Fruit fly (Drosophila melanogaster) whole organism, prepupa: Measurements from ENCODE around the gene CG15141.

Experiments used
- CG10669 ChIP-seq: fragments of 200-800 bp; sonication (Bioruptor generic); optimal IDR thresholded peaks from 3 replicates; lab custom pipeline; 2018; ENCODE audit warnings: missing biosample characterization, mild to moderate bottlenecking, missing genetic modification characterization, moderate library complexity
- CG11294 ChIP-seq: fragments of 200-800 bp; sonication (Bioruptor generic); IDR thresholded peaks from 2 replicates; pipeline ENCODE4 v1.3.6; 2022; ENCODE audit warnings: missing biosample characterization, missing genetic modification characterization
- CG11762 ChIP-seq: fragments of 200-800 bp; sonication (Bioruptor generic); optimal IDR thresholded peaks from 3 replicates; lab custom pipeline; 2016; ENCODE audit warnings: missing biosample characterization, missing genetic modification characterization; ENCODE audit not compliant: insufficient read depth
- CG11902 ChIP-seq: fragments of 200-800 bp; sonication (Bioruptor generic); optimal IDR thresholded peaks from 3 replicates; lab custom pipeline; 2016; ENCODE audit warnings: missing biosample characterization, missing genetic modification characterization
- CG15336 ChIP-seq: fragments of 200-800 bp; sonication (Bioruptor generic); IDR thresholded peaks from 2 replicates; pipeline ENCODE4 v1.3.6; 2022; ENCODE audit warnings: missing biosample characterization, missing genetic modification characterization
- CG31627 ChIP-seq: fragments of 200-800 bp; sonication (Bioruptor generic); optimal IDR thresholded peaks from 3 replicates; lab custom pipeline; 2016; ENCODE audit warnings: missing biosample characterization, missing genetic modification characterization
- CG3919 ChIP-seq: fragments of 200-800 bp; sonication (Bioruptor generic); optimal IDR thresholded peaks from 3 replicates; lab custom pipeline; 2016; ENCODE audit warnings: missing biosample characterization, missing genetic modification characterization
- CG4318 ChIP-seq: fragments of 200-800 bp; sonication (Bioruptor generic); optimal IDR thresholded peaks from 3 replicates; lab custom pipeline; 2017; ENCODE audit warnings: missing biosample characterization, mild to moderate bottlenecking, missing genetic modification characterization
- CG6163 ChIP-seq: fragments of 200-800 bp; sonication (Bioruptor generic); IDR thresholded peaks from 3 replicates; pipeline ENCODE4 v1.3.6; 2022; ENCODE audit warnings: missing biosample characterization, missing genetic modification characterization
- CG6276 ChIP-seq: fragments of 200-800 bp; sonication (Bioruptor generic); optimal IDR thresholded peaks from 2 replicates; lab custom pipeline; 2017; ENCODE audit warnings: missing biosample characterization, mild to moderate bottlenecking, missing genetic modification characterization
- CG6792 ChIP-seq: fragments of 200-800 bp; sonication (Bioruptor generic); optimal IDR thresholded peaks from 3 replicates; lab custom pipeline; 2016; ENCODE audit warnings: missing biosample characterization, missing genetic modification characterization
- CG6808 ChIP-seq: fragments of 200-800 bp; sonication (Bioruptor generic); optimal IDR thresholded peaks from 3 replicates; lab custom pipeline; 2017; ENCODE audit warnings: missing biosample characterization, missing genetic modification characterization, mild to moderate bottlenecking, moderate library complexity, missing genetic modification reagents
- CG7368 ChIP-seq: fragments of 200-800 bp; sonication (Bioruptor generic); optimal IDR thresholded peaks from 3 replicates; lab custom pipeline; 2016; ENCODE audit warnings: missing biosample characterization, missing genetic modification characterization
- CG8119 ChIP-seq: fragments of 200-800 bp; sonication (Bioruptor generic); IDR thresholded peaks from 3 replicates; pipeline ENCODE4 v1.3.6; 2022; ENCODE audit warnings: missing biosample characterization, missing genetic modification characterization
- CG8319 ChIP-seq: fragments of 200-800 bp; sonication (Bioruptor generic); optimal IDR thresholded peaks from 3 replicates; lab custom pipeline; 2016; ENCODE audit warnings: missing biosample characterization, missing genetic modification characterization
- CG8632 ChIP-seq: fragments of 200-800 bp; sonication (Bioruptor generic); optimal IDR thresholded peaks from 3 replicates; lab custom pipeline; 2016; ENCODE audit warnings: missing biosample characterization, missing genetic modification characterization
- CG9139 ChIP-seq: fragments of 200-800 bp; sonication (Bioruptor generic); optimal IDR thresholded peaks from 3 replicates; lab custom pipeline; 2017; ENCODE audit warnings: missing biosample characterization, mild to moderate bottlenecking, missing genetic modification characterization
- Eip78C ChIP-seq: fragments of 200-800 bp; sonication (Bioruptor generic); peaks from one replicate; lab custom pipeline; 2016; ENCODE audit warnings: missing biosample characterization, missing genetic modification characterization
- Eip93F ChIP-seq: fragments of 200-800 bp; sonication (Bioruptor generic); optimal IDR thresholded peaks from 2 replicates; lab custom pipeline; 2016; ENCODE audit warnings: missing biosample characterization, mild to moderate bottlenecking, missing genetic modification characterization
- Ets21C ChIP-seq: fragments of 200-800 bp; sonication (Bioruptor generic); optimal IDR thresholded peaks from 3 replicates; lab custom pipeline; 2016; ENCODE audit warnings: missing biosample characterization, missing genetic modification characterization
- Ets96B ChIP-seq: fragments of 200-800 bp; optimal IDR thresholded peaks from 2 replicates; lab custom pipeline; 2019; ENCODE audit warnings: missing biosample characterization, mild to moderate bottlenecking, missing genetic modification characterization, moderate library complexity
- Gug ChIP-seq: fragments of 200-800 bp; sonication (Bioruptor generic); IDR thresholded peaks from 2 replicates; pipeline ENCODE4 v1.3.6; 2022; ENCODE audit warnings: missing biosample characterization, missing genetic modification characterization
- Hr39 ChIP-seq: fragments of 200-800 bp; sonication (Bioruptor generic); optimal IDR thresholded peaks from 2 replicates; lab custom pipeline; 2016; ENCODE audit warnings: missing biosample characterization, missing genetic modification characterization
- Lpt ChIP-seq: fragments of 200-800 bp; sonication (Bioruptor generic); optimal IDR thresholded peaks from 3 replicates; lab custom pipeline; 2016; ENCODE audit warnings: missing biosample characterization, missing genetic modification characterization
- Met ChIP-seq: fragments of 200-800 bp; sonication (Bioruptor generic); optimal IDR thresholded peaks from 3 replicates; lab custom pipeline; 2016; ENCODE audit warnings: missing biosample characterization, missing genetic modification characterization
- OdsH ChIP-seq: fragments of 200-800 bp; sonication (Bioruptor generic); optimal IDR thresholded peaks from 3 replicates; lab custom pipeline; 2016; ENCODE audit warnings: missing biosample characterization, missing genetic modification characterization
- Smox ChIP-seq: fragments of 200-800 bp; sonication (Bioruptor generic); optimal IDR thresholded peaks from 3 replicates; lab custom pipeline; 2016; ENCODE audit warnings: missing biosample characterization, missing genetic modification characterization
- Sox102F ChIP-seq: fragments of 200-800 bp; sonication (Bioruptor generic); optimal IDR thresholded peaks from 2 replicates; lab custom pipeline; 2016; ENCODE audit warnings: missing biosample characterization, mild to moderate bottlenecking, missing genetic modification characterization
- Sox15 ChIP-seq: fragments of 200-800 bp; sonication (Bioruptor generic); optimal IDR thresholded peaks from 3 replicates; lab custom pipeline; 2016; ENCODE audit warnings: missing biosample characterization, missing genetic modification characterization
- acj6 ChIP-seq: fragments of 200-800 bp; sonication (Bioruptor generic); optimal IDR thresholded peaks from 3 replicates; lab custom pipeline; 2016; ENCODE audit warnings: missing biosample characterization, missing genetic modification characterization
- dac ChIP-seq: fragments of 200-800 bp; sonication (Bioruptor generic); optimal IDR thresholded peaks from 2 replicates; lab custom pipeline; 2017; ENCODE audit warnings: missing biosample characterization, mild to moderate bottlenecking, missing genetic modification characterization
- dsx ChIP-seq: fragments of 200-800 bp; optimal IDR thresholded peaks from 3 replicates; lab custom pipeline; 2019; ENCODE audit warnings: missing biosample characterization, mild to moderate bottlenecking, missing genetic modification characterization, moderate library complexity; ENCODE audit not compliant: poor library complexity, severe bottlenecking
- eg ChIP-seq: fragments of 200-800 bp; sonication (Bioruptor generic); IDR thresholded peaks from 3 replicates; pipeline ENCODE4 v1.3.6; 2022; ENCODE audit warnings: missing biosample characterization, missing genetic modification characterization
- esn ChIP-seq: fragments of 200-800 bp; sonication (Bioruptor generic); optimal IDR thresholded peaks from 2 replicates; lab custom pipeline; 2016; ENCODE audit warnings: missing biosample characterization, mild to moderate bottlenecking, missing genetic modification characterization, moderate library complexity
- fd59A ChIP-seq: fragments of 200-800 bp; sonication (Bioruptor generic); optimal IDR thresholded peaks from 2 replicates; lab custom pipeline; 2017; ENCODE audit warnings: missing biosample characterization, mild to moderate bottlenecking, missing genetic modification characterization, missing genetic modification reagents
- fkh ChIP-seq: fragments of 200-800 bp; sonication (Bioruptor generic); optimal IDR thresholded peaks from 3 replicates; lab custom pipeline; 2017; ENCODE audit warnings: missing biosample characterization, mild to moderate bottlenecking, missing genetic modification characterization, moderate library complexity
- lz ChIP-seq: fragments of 200-800 bp; sonication (Bioruptor generic); optimal IDR thresholded peaks from 3 replicates; lab custom pipeline; 2016; ENCODE audit warnings: missing biosample characterization, missing genetic modification characterization
- net ChIP-seq: fragments of 200-800 bp; sonication (Bioruptor generic); optimal IDR thresholded peaks from 3 replicates; lab custom pipeline; 2016; ENCODE audit warnings: missing biosample characterization, missing genetic modification characterization
- pdm3 ChIP-seq: fragments of 200-800 bp; sonication (Bioruptor generic); optimal IDR thresholded peaks from 3 replicates; lab custom pipeline; 2016; ENCODE audit warnings: missing biosample characterization, missing genetic modification characterization
- ss ChIP-seq, 2 experiments: fragments of 200-800 bp; sonication (Bioruptor generic); optimal IDR thresholded peaks; 2 replicates in 1 of 2; 3 replicates in 1 of 2; lab custom pipeline; 2017 to 2018; ENCODE audit warnings: mild to moderate bottlenecking in 2 of 2, missing biosample characterization in 2 of 2, missing genetic modification characterization in 2 of 2, moderate library complexity in 1 of 2
- svp ChIP-seq: fragments of 200-800 bp; sonication (Bioruptor generic); peaks from one replicate; lab custom pipeline; 2016; ENCODE audit warnings: missing biosample characterization, missing genetic modification characterization
- topi ChIP-seq: fragments of 200-800 bp; sonication (Bioruptor generic); optimal IDR thresholded peaks from 3 replicates; lab custom pipeline; 2016; ENCODE audit warnings: missing biosample characterization, missing genetic modification characterization
- vri ChIP-seq: fragments of 200-800 bp; sonication (Bioruptor generic); optimal IDR thresholded peaks from 3 replicates; lab custom pipeline; 2016; ENCODE audit warnings: missing biosample characterization, mild to moderate bottlenecking, missing genetic modification characterization

Gene CG15141

dm6 chr2L:17449608-17450504 is 39.4 kb downstream of the CG15141 start, which contains the start of gene dl (continued):
- TF ChIP-seq CG6163 (GFP tag; lab: Robert Waterston, UW) (no peak; the same call in 1 of the 3 replicates), CG6792 (GFP tag; lab: Kevin White, UChicago) (peak; percentile 34), lz (GFP tag; lab: Kevin White, UChicago) (peak; percentile 2), Hr39 (GFP tag; lab: Kevin White, UChicago) (peak; percentile 35), CG15336 (GFP tag; lab: Robert Waterston, UW) (peak; percentile 70), CG4318 (GFP tag; lab: Kevin White, UChicago) (peak; percentile 65), ss (GFP tag; optimal IDR thresholded peaks at IDR 0.05; lab: Kevin White, UChicago) (peak in 1 of 2 experiments; percentile 58), CG7368 (GFP tag; lab: Kevin White, UChicago) (peak; percentile 12), Sox102F (GFP tag; lab: Kevin White, UChicago) (peak; percentile 9), dsx (GFP tag; lab: Kevin White, UChicago) (peak; percentile 4), Sox15 (peak; percentile 20), Ets96B (tag; lab: Kevin White, UChicago) (peak; percentile 36), CG8632 (GFP tag; lab: Kevin White, UChicago) (peak; percentile 11), Gug (GFP tag; lab: Robert Waterston, UW) (no peak), CG3919 (GFP tag; lab: Kevin White, UChicago) (peak; percentile 43), OdsH (GFP tag; lab: Kevin White, UChicago) (peak; percentile 67), fkh (GFP tag; lab: Kevin White, UChicago) (peak; percentile 80), CG11294 (GFP tag; lab: Robert Waterston, UW) (peak; percentile 41; the same call in 1 of the 2 replicates), CG8119 (GFP tag; lab: Robert Waterston, UW) (peak; percentile 81), topi (GFP tag; lab: Kevin White, UChicago) (peak; percentile 28), dac (GFP tag; lab: Kevin White, UChicago) (peak; percentile 68), vri (GFP tag; lab: Kevin White, UChicago) (peak; percentile 72), CG8319 (no peak), fd59A (GFP tag; lab: Kevin White, UChicago) (no peak), CG6276 (GFP tag; lab: Kevin White, UChicago) (peak; percentile 75)

- TF ChIP-seq CG6276 (GFP tag; lab: Kevin White, UChicago) = peak; percentile 69
- TF ChIP-seq Eip78C = peak; percentile 96
- TF ChIP-seq net = peak; percentile 81
- TF ChIP-seq pdm3 (GFP tag; lab: Kevin White, UChicago) = peak; percentile 78
- TF ChIP-seq CG8119 (GFP tag; lab: Robert Waterston, UW) = peak; percentile 63; the same call in 2 of the 3 replicates
- peak; percentile 88 for TF ChIP-seq svp (GFP tag; lab: Kevin White, UChicago)
- TF ChIP-seq Met (GFP tag; lab: Kevin White, UChicago) = peak; percentile 81
- peak; percentile 70 for TF ChIP-seq CG31627
- TF ChIP-seq CG9139 = no peak
- TF ChIP-seq Ets96B (tag; lab: Kevin White, UChicago) = peak; percentile 62
- TF ChIP-seq CG6808 (GFP tag; lab: Kevin White, UChicago) = peak; percentile 61
- peak; percentile 55 for TF ChIP-seq Lpt (GFP tag; lab: Kevin White, UChicago)
- TF ChIP-seq esn = peak; percentile 86
- no peak; the same call in 1 of the 2 replicates for TF ChIP-seq CG11294 (GFP tag; lab: Robert Waterston, UW)
- peak; percentile 77 for TF ChIP-seq CG6792 (GFP tag; lab: Kevin White, UChicago)
- peak; percentile 78 for TF ChIP-seq acj6 (GFP tag; lab: Kevin White, UChicago)
- TF ChIP-seq OdsH (GFP tag; lab: Kevin White, UChicago) = peak; percentile 83
- peak; percentile 59 for TF ChIP-seq Ets21C (GFP tag; lab: Kevin White, UChicago)
- no peak for TF ChIP-seq Gug (GFP tag; lab: Robert Waterston, UW)
- TF ChIP-seq eg (GFP tag; lab: Robert Waterston, UW) = no peak; the same call in 2 of the 3 replicates
- TF ChIP-seq Eip93F (GFP tag; lab: Kevin White, UChicago) = no peak
- peak; percentile 31 for TF ChIP-seq vri (GFP tag; lab: Kevin White, UChicago)
- TF ChIP-seq CG15336 (GFP tag; lab: Robert Waterston, UW) = no peak; the same call in 1 of the 2 replicates
- TF ChIP-seq fkh (GFP tag; lab: Kevin White, UChicago) = peak; percentile 10
- peak; percentile 82 for TF ChIP-seq Smox (GFP tag; lab: Kevin White, UChicago)
- TF ChIP-seq CG8632 (GFP tag; lab: Kevin White, UChicago) = peak; percentile 74
- peak; percentile 18 for TF ChIP-seq CG11902 (GFP tag; lab: Kevin White, UChicago)
- no peak for TF ChIP-seq dsx (GFP tag; lab: Kevin White, UChicago)
- peak; percentile 62 for TF ChIP-seq CG11762 (GFP tag; lab: Kevin White, UChicago)
- TF ChIP-seq CG10669 = peak; percentile 71
Measured at dm6 chr2L:17450505-17451415, 40.3 kb downstream of the CG15141 start.
